Fruit fly (Drosophila melanogaster) S2 (cell line): Measurements from ENCODE around the gene betaggt-I.

ENCODE experiments used
- CG8478 ChIP-seq: fragments of >200 bp; optimal IDR thresholded peaks from 2 replicates; lab custom pipeline; 2018
- CTCF ChIP-seq, 2 experiments: fragments of >200 bp; optimal IDR thresholded peaks; 2 replicates each; lab custom pipeline; 2018

dm6 chr2L:4982098-4982646, 36.8 kb downstream of the betaggt-I start:
- TF ChIP-seq CTCF (optimal IDR thresholded peaks at IDR 0.05; lab: Kevin White, UChicago) = no peak
- TF ChIP-seq CG8478 (lab: Kevin White, UChicago) = no peak
